Fruit fly (Drosophila melanogaster): ENCODE measurements around the gene Ddc.
A peak's percentile ranks its signal among the peaks of the same experiment; 100 is the strongest.

Gene Ddc

dm6 chr2L:19068393-19068792 lies 51.7 kb downstream of the Ddc start:
- TF ChIP-seq cnc (optimal IDR thresholded peaks at IDR 0.05) (no peak), Clk (GFP tag; optimal IDR thresholded peaks at IDR 0.05) (no peak), pad (GFP tag; optimal IDR thresholded peaks at IDR 0.05) (peak; percentile 32)
